Worm (Caenorhabditis elegans) whole organism, midembryonic: Measurements from ENCODE around the gene cyp-14A1.

Source experiments
- T22C8.4 ChIP-seq: fragments of 200-800 bp; sonication (Bioruptor generic); IDR thresholded peaks from 2 replicates; pipeline ENCODE4 v1.3.6; 2022; ENCODE audit warnings: missing genetic modification characterization, missing compliant biosample characterization
- cog-1 ChIP-seq: sonication (generic microtip); optimal IDR thresholded peaks from 2 replicates; lab custom pipeline; 2016; ENCODE audit warnings: missing genetic modification characterization, missing compliant biosample characterization
- flt-1 ChIP-seq: fragments of 200-800 bp; sonication (Bioruptor generic); IDR thresholded peaks from 2 replicates; pipeline ENCODE4 v1.3.6; 2022; ENCODE audit warnings: missing genetic modification characterization, missing compliant biosample characterization
- klf-2 ChIP-seq: fragments of 200-800 bp; sonication (Bioruptor generic); conservative IDR thresholded peaks from 2 replicates; pipeline ENCODE4 v1.3.6; 2022; ENCODE audit warnings: missing genetic modification reagents, missing genetic modification characterization, missing compliant biosample characterization
- med-1 ChIP-seq: sonication (generic microtip); optimal IDR thresholded peaks from 2 replicates; lab custom pipeline; 2017; ENCODE audit warnings: missing genetic modification characterization, mild to moderate bottlenecking, missing compliant biosample characterization, antibody characterized with exemption, missing genetic modification reagents; ENCODE audit not compliant: insufficient read depth
- ref-1 ChIP-seq: fragments of 200-800 bp; sonication (Bioruptor generic); conservative IDR thresholded peaks from 2 replicates; pipeline ENCODE4 v1.3.6; 2022; ENCODE audit warnings: missing genetic modification reagents, missing genetic modification characterization, missing compliant biosample characterization
- tab-1 ChIP-seq: fragments of 200-800 bp; sonication (Bioruptor generic); IDR thresholded peaks from 2 replicates; pipeline ENCODE4 v1.3.6; 2022; ENCODE audit warnings: missing genetic modification characterization, missing compliant biosample characterization
- ztf-23 ChIP-seq: fragments of 200-800 bp; sonication (Bioruptor generic); IDR thresholded peaks from 2 replicates; pipeline ENCODE4 v1.3.6; 2022; ENCODE audit warnings: missing genetic modification reagents, missing genetic modification characterization, missing compliant biosample characterization
- ztf-29 ChIP-seq: fragments of 200-800 bp; sonication (Bioruptor generic); IDR thresholded peaks from 2 replicates; pipeline ENCODE4 v1.3.6; 2022; ENCODE audit warnings: missing genetic modification reagents, missing genetic modification characterization, missing compliant biosample characterization

cyp-14A1 gene

DNA sequence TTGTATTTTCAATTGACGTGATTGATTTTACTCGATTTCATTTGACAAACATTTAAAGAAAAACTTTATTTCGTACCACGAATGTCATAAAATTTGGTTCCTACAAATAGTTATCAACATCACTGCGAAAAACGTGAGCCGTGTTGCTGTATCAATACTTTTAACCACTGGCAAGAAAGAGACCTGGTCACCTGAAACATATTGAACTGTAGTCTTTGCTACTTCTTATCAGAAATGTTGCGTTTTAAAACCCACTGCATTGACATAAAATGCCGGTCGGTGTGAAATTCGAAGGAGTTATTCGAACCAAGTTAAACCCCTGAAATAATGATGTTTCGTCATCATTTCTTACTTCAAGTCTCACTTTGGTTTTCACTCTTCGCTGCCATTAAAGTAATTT lies 19.5 kb downstream of the cyp-14A1 start:
- TF ChIP-seq cog-1 (no peak), flt-1 (GFP tag; lab: Robert Waterston, UW) (no peak), ref-1 (GFP tag; lab: Robert Waterston, UW) (no peak), ztf-23 (no peak), klf-2 (GFP tag; lab: Robert Waterston, UW) (no peak), ztf-29 (GFP tag; lab: Robert Waterston, UW) (no peak), tab-1 (GFP tag; lab: Robert Waterston, UW) (no peak), T22C8.4 (GFP tag; lab: Robert Waterston, UW) (no peak), med-1 (GFP tag; lab: Kevin White, UChicago) (no peak)

DNA sequence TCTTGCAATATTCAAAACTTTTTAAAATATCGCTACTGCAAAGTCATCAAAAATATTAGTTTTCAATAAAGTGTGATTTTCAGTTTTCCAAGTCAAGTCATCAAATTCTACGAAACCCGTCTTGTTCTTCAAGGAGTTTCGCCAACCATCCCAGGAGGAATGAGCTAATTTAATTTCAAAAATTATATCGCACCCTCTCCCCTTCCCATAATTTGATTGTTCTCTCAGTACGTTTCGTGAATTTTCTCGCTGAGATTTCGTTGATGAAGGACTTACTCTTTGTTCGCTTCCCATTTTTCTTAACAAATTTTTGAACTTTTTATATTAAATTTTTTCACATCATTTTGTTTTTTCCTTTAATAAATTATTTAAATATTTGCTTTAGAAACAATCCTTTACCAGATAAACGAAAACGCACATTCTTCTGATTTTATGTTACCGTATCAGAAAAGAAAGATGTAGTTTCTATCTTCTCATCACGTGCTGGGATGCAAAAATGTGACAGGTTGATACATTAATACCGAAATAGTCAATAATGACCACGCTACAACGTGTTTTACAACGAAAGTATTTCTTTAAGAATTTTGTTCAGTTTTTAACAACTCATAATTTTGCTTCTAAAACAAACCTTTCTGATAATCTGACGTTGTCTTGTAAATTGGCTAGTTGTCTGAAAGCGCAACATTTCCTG lies 20.3 kb downstream of the cyp-14A1 start:
- TF ChIP-seq ref-1 (GFP tag; lab: Robert Waterston, UW), result no peak
- no peak for TF ChIP-seq T22C8.4 (GFP tag; lab: Robert Waterston, UW)
- no peak for TF ChIP-seq ztf-23
- TF ChIP-seq cog-1, result no peak
- no peak for TF ChIP-seq flt-1 (GFP tag; lab: Robert Waterston, UW)
- no peak for TF ChIP-seq klf-2 (GFP tag; lab: Robert Waterston, UW)
- no peak for TF ChIP-seq ztf-29 (GFP tag; lab: Robert Waterston, UW)

DNA sequence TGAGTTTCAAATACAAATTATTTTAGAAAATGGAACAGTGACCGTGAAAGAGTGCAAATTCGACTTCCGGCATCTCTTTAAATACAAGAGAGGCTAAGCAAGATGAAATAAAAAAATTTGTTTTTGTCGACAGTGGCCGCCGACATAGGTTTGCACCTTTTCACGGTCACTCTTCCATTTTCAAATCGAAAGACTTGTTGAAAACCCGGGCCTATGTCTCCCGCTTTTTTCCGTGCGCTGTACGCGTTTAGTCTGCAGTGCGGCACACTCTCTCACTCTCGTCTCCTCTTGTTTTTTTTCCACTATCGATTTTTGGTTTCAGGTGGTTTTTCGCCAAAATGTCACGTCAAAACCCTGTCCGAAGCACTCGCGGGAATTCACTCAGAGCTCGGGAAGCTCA lies 22.1 kb downstream of the cyp-14A1 start, which contains the start of gene hpl-1:
Gene hpl-1 (plus strand): TSS at position 301 of the 400 bp plus-strand sequence.
- TF ChIP-seq T22C8.4 (GFP tag; lab: Robert Waterston, UW) (no peak), tab-1 (GFP tag; lab: Robert Waterston, UW) (no peak), ref-1 (GFP tag; lab: Robert Waterston, UW) (no peak), ztf-23 (no peak), flt-1 (GFP tag; lab: Robert Waterston, UW) (no peak), cog-1 (no peak), med-1 (GFP tag; lab: Kevin White, UChicago) (no peak), ztf-29 (GFP tag; lab: Robert Waterston, UW) (no peak), klf-2 (GFP tag; lab: Robert Waterston, UW) (no peak)

DNA sequence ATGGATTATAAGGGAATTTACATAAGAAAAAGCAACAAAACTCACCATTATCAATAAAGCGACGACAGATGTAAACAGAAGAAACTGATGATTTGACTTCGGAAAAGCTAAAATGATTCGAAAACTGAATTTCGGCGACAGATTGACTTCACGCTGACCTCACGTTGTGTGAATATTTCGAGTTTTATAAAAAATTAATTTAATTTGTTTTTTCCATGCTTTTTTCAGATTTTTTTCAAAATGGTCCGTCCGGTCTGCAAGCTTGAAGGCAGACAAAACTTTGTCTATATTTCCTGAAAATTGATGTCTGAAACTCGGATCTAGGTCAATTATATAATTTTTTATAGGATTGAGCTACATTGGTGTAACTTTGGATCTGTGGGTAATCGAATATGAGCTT lies 24.9 kb downstream of the cyp-14A1 start, which contains the start of gene K08H2.5:
Gene K08H2.5 (minus strand): TSS at position 101 of the 400 bp plus-strand sequence.
- no peak for TF ChIP-seq ztf-23
- TF ChIP-seq ref-1 (GFP tag; lab: Robert Waterston, UW), result no peak
- no peak for TF ChIP-seq flt-1 (GFP tag; lab: Robert Waterston, UW)
- TF ChIP-seq tab-1 (GFP tag; lab: Robert Waterston, UW), result no peak
- no peak for TF ChIP-seq cog-1
- TF ChIP-seq med-1 (GFP tag; lab: Kevin White, UChicago), result no peak
- no peak for TF ChIP-seq ztf-29 (GFP tag; lab: Robert Waterston, UW)
- TF ChIP-seq T22C8.4 (GFP tag; lab: Robert Waterston, UW), result no peak
- TF ChIP-seq klf-2 (GFP tag; lab: Robert Waterston, UW), result no peak

DNA sequence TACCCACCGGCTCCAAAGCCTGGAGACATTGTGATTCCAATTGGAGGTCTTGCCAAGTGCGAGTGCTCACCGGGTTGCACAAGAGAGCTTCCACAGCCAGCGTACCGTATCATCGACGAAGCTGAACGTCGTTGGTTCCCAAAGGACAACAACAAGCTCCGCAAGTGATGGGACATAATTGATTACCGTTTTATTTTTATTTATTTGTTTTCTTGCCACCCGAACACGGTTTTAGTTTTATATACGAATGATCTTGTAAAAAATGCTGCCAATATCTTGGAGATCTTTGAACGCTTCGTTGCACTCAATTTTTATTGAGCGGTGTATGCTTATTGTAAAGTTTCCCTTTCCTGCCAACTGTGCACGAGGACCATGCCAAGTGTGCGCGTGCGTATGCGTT lies 29.0 kb downstream of the cyp-14A1 start, which contains the start of gene K08H2.4:
Gene K08H2.4 (plus strand): TSS at position 301 of the 400 bp plus-strand sequence.
- TF ChIP-seq tab-1 (GFP tag; lab: Robert Waterston, UW) (no peak), ref-1 (GFP tag; lab: Robert Waterston, UW) (no peak), med-1 (GFP tag; lab: Kevin White, UChicago) (no peak), klf-2 (GFP tag; lab: Robert Waterston, UW) (no peak), flt-1 (GFP tag; lab: Robert Waterston, UW) (no peak), ztf-23 (no peak), cog-1 (no peak), ztf-29 (GFP tag; lab: Robert Waterston, UW) (no peak), T22C8.4 (GFP tag; lab: Robert Waterston, UW) (no peak)

DNA sequence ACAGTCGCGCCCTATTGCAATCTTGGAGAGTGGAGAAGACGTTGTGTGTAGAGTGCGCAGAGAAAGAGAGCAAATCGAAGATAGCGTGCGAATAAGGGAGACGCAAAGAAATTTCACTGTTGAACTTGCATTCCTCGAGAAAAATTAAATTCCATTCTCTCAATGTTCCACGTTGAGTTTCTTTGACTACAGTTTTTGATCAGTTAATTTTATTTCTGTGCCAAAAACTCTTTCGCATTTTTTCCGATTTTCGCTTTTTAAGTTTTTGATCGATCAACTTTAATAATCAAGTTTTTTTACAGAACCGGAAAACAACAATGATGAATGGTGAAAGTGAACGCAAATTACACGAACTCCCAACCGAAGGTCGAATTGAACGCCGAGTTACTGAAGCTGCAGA lies 30.1 kb downstream of the cyp-14A1 start, which contains the start of gene K08H2.3:
Gene K08H2.3 (plus strand): TSS at position 301 of the 400 bp plus-strand sequence.
- TF ChIP-seq ref-1 (GFP tag; lab: Robert Waterston, UW) (no peak), T22C8.4 (GFP tag; lab: Robert Waterston, UW) (no peak), med-1 (GFP tag; lab: Kevin White, UChicago) (no peak), cog-1 (no peak), ztf-29 (GFP tag; lab: Robert Waterston, UW) (no peak), tab-1 (GFP tag; lab: Robert Waterston, UW) (no peak), klf-2 (GFP tag; lab: Robert Waterston, UW) (no peak), ztf-23 (no peak), flt-1 (GFP tag; lab: Robert Waterston, UW) (no peak)

DNA sequence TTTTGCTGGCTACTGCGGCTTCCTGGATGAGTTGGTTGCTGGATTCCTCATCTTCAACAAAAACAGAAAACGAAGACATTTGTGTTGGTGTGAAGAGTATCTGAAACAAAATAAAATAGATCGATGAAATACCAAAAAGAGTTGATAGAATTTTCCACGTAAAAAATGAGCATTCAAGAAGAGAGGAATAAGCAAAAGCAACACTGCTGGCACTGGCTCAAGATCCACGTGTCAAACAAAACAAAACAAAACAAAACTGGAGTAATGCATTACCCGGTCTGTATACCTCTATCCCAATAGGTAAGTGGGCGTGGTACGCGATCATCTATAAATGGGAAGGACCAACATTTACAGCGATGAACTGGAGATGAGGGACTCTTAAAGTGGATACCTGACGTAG lies 32.3 kb downstream of the cyp-14A1 start, which contains the start of gene K08H2.2:
Gene K08H2.2 (minus strand): TSS at position 101 of the 400 bp plus-strand sequence.
- TF ChIP-seq ztf-29 (GFP tag; lab: Robert Waterston, UW) (no peak), T22C8.4 (GFP tag; lab: Robert Waterston, UW) (no peak), cog-1 (no peak), tab-1 (GFP tag; lab: Robert Waterston, UW) (no peak)

DNA sequence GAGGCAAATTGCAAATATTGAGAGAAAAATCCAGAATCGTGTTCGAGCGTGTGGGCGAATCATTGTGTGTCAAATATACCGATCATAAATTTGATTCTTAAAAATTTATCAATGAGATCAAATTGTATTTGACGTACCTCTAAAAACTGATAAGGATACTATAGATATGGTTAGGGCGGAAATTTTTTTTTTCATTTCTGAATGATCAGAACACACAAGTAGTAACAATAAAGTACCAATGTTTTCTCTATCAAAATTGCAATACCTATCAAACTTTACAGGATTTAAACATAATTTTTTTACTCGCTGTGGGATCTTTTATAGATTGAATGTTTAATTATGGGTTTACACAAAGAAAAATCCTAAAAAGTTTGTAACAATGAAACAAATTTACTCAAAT lies 34.9 kb downstream of the cyp-14A1 start, which contains the start of gene bgnt-1.5:
Gene bgnt-1.5 (minus strand): TSS at position 101 of the 400 bp plus-strand sequence.
- no peak for TF ChIP-seq klf-2 (GFP tag; lab: Robert Waterston, UW)
- no peak for TF ChIP-seq tab-1 (GFP tag; lab: Robert Waterston, UW)
- no peak for TF ChIP-seq med-1 (GFP tag; lab: Kevin White, UChicago)

DNA sequence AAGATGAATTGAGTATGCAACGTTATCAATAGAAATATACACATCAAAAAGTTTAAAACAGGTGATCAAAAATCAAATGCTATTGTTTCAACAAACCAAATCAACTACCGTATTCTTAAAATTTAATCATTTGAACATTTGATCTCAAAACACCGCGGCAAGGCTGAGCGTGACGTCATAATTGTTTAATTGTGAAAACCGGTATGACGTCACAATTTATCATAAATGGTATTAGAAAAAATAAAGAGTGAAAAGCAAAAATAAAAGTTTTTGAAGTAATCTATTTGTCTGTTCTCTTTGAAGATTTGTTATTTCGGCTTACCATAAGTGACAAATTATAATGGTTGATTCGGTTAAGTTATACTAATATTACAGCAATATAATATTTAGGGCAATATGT lies 39.4 kb downstream of the cyp-14A1 start:
- TF ChIP-seq T22C8.4 (GFP tag; lab: Robert Waterston, UW), result no peak
- no peak for TF ChIP-seq klf-2 (GFP tag; lab: Robert Waterston, UW)
- TF ChIP-seq cog-1, result no peak
- no peak for TF ChIP-seq ztf-23
- TF ChIP-seq med-1 (GFP tag; lab: Kevin White, UChicago), result no peak
